Fruit fly (Drosophila melanogaster): ENCODE results near the gene CG14053.
A peak's percentile ranks its signal among the peaks of the same experiment; 100 is the strongest.

CG14053 gene

DNA sequence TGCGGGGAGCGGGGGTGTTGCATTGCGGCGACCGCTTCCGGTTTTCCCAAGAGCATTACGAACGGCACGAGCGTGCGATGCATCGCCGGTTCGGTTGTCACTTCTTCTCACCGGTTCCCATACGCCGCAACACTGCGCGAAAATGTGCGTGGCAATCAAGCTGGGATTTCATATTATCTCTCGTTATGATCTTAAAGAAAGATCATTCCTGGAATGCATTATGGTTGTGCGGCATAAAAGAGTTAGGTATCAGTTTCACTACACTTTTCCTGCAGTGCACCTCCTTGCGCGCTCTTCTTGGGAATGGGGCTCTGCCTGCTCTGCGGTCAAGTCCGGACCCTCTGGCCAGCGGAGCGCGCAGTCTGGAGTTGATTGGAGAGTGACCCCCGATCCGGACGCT lies 27.6 kb downstream of the CG14053 start (continued):
- TF ChIP-seq esg (GFP tag; conservative IDR thresholded peaks at IDR 0.05) = peak; percentile 51
- TF ChIP-seq CG2129 (GFP tag; IDR thresholded peaks at IDR 0.05; ENCODE audit: partially characterized antibody) = no peak
- TF ChIP-seq unpg (GFP tag; optimal IDR thresholded peaks at IDR 0.05) = peak; percentile 40
- TF ChIP-seq CG7928 (GFP tag; optimal IDR thresholded peaks at IDR 0.05) = no peak
- peak; percentile 47; the same call in 1 of the 2 replicates for TF ChIP-seq Nf-YA (GFP tag; IDR thresholded peaks at IDR 0.05)
- TF ChIP-seq stc (GFP tag; IDR thresholded peaks at IDR 0.05) = peak; percentile 43; the same call in 1 of the 2 replicates
- no peak for TF ChIP-seq corto (GFP tag; optimal IDR thresholded peaks at IDR 0.05)
- no peak for TF ChIP-seq Elba2 (GFP tag; optimal IDR thresholded peaks at IDR 0.05)
- no peak for TF ChIP-seq CG2199 (GFP tag; IDR thresholded peaks at IDR 0.05)
- no peak for TF ChIP-seq ssp (GFP tag; IDR thresholded peaks at IDR 0.05)
- peak; percentile 17 for TF ChIP-seq CG14710 (tag; optimal IDR thresholded peaks at IDR 0.05)
- TF ChIP-seq Rfx (GFP tag; IDR thresholded peaks at IDR 0.05) = no peak
- TF ChIP-seq CG12391 (tag; optimal IDR thresholded peaks at IDR 0.05) = peak; percentile 52
- no peak for TF ChIP-seq CG31388 (GFP tag; optimal IDR thresholded peaks at IDR 0.05)
- peak in 1 of 2 experiments; percentile 51 for TF ChIP-seq chif (GFP tag; optimal IDR thresholded peaks at IDR 0.05)
- 0 out of 3 replicates have a peak, but pooled peaks have one; percentile 15 for TF ChIP-seq CG34422 (GFP tag; IDR thresholded peaks at IDR 0.05)
- peak; percentile 46; the same call in 1 of the 2 replicates for TF ChIP-seq E2f1 (GFP tag; IDR thresholded peaks at IDR 0.05)
- TF ChIP-seq tup (GFP tag; optimal IDR thresholded peaks at IDR 0.05) = no peak
- no peak for TF ChIP-seq mirr (GFP tag; optimal IDR thresholded peaks at IDR 0.05)
- TF ChIP-seq CG1024 (GFP tag; IDR thresholded peaks at IDR 0.05) = peak; percentile 47; the same call in 1 of the 2 replicates
- no peak for TF ChIP-seq CG3838 (GFP tag; optimal IDR thresholded peaks at IDR 0.05)
- peak; percentile 11 for TF ChIP-seq Med (GFP tag)
- TF ChIP-seq Lpt (GFP tag; optimal IDR thresholded peaks at IDR 0.05) = no peak
- TF ChIP-seq CG10543 (GFP tag; optimal IDR thresholded peaks at IDR 0.05) = no peak
- no peak for TF ChIP-seq rib (GFP tag; IDR thresholded peaks at IDR 0.05)
- no peak for TF ChIP-seq CG2120 (GFP tag; optimal IDR thresholded peaks at IDR 0.05)
- no peak for TF ChIP-seq BEAF-32 (GFP tag; optimal IDR thresholded peaks at IDR 0.05)
- no peak for TF ChIP-seq fd3F (GFP tag; optimal IDR thresholded peaks at IDR 0.05)
- no peak for TF ChIP-seq CG9932 (GFP tag; IDR thresholded peaks at IDR 0.05)
- TF ChIP-seq CG6254 (GFP tag; optimal IDR thresholded peaks at IDR 0.05) = peak; percentile 35
- peak; percentile 53 for TF ChIP-seq CG10979 (tag; optimal IDR thresholded peaks at IDR 0.05)
- TF ChIP-seq HLH54F (GFP tag; optimal IDR thresholded peaks at IDR 0.05) = no peak
- TF ChIP-seq CG17359 (tag; optimal IDR thresholded peaks at IDR 0.05) = peak; percentile 71
- TF ChIP-seq Oli (tag; optimal IDR thresholded peaks at IDR 0.05) = peak; percentile 46
- no peak for TF ChIP-seq CG10565 (GFP tag; optimal IDR thresholded peaks at IDR 0.05)
- TF ChIP-seq peb (GFP tag; IDR thresholded peaks at IDR 0.05) = 0 out of 2 replicates have a peak, but pooled peaks have one; percentile 10
- TF ChIP-seq aop (GFP tag; IDR thresholded peaks at IDR 0.05) = 0 out of 2 replicates have a peak, but pooled peaks have one; percentile 26
- no peak for TF ChIP-seq CG4707 (GFP tag; optimal IDR thresholded peaks at IDR 0.05)
- no peak for TF ChIP-seq mam (GFP tag; optimal IDR thresholded peaks at IDR 0.05)
- no peak for TF ChIP-seq CG7271 (tag; optimal IDR thresholded peaks at IDR 0.05)
- no peak for TF ChIP-seq CG3163 (GFP tag; optimal IDR thresholded peaks at IDR 0.05)
- TF ChIP-seq slbo (GFP tag; IDR thresholded peaks at IDR 0.05) = peak; percentile 53
- peak; percentile 36 for TF ChIP-seq CG18262 (tag; optimal IDR thresholded peaks at IDR 0.05)
- no peak for TF ChIP-seq stwl (tag; optimal IDR thresholded peaks at IDR 0.05)
- TF ChIP-seq CG5953 (GFP tag; IDR thresholded peaks at IDR 0.05) = peak; percentile 78
- TF ChIP-seq ash1 (GFP tag; optimal IDR thresholded peaks at IDR 0.05) = no peak
- no peak for TF ChIP-seq CG12155 (GFP tag; optimal IDR thresholded peaks at IDR 0.05)
- no peak for TF ChIP-seq CTCF (GFP tag; optimal IDR thresholded peaks at IDR 0.05)
- TF ChIP-seq cad (GFP tag; optimal IDR thresholded peaks at IDR 0.05) = no peak
- no peak for TF ChIP-seq CG3065 (GFP tag; optimal IDR thresholded peaks at IDR 0.05)
- TF ChIP-seq amos (GFP tag; IDR thresholded peaks at IDR 0.05; ENCODE audit: partially characterized antibody) = no peak
- peak in 1 of 2 experiments; percentile 10 for TF ChIP-seq dpn (GFP tag; optimal IDR thresholded peaks at IDR 0.05)
